Fruit fly (Drosophila melanogaster): Measurements from ENCODE around the gene RpL7A.
A peak's percentile ranks its signal among the peaks of the same experiment; 100 is the strongest.

Gene RpL7A

dm6 chrX:6533101-6533636 is at the start of gene RpL7A:
Gene RpL7A (minus strand): TSS chrX:6533348.
- TF ChIP-seq lola (GFP tag; optimal IDR thresholded peaks at IDR 0.05) (no peak), ey (GFP tag; optimal IDR thresholded peaks at IDR 0.05) (no peak), woc (GFP tag; optimal IDR thresholded peaks at IDR 0.05) (no peak), tai (GFP tag; optimal IDR thresholded peaks at IDR 0.05) (no peak), Mio (GFP tag; optimal IDR thresholded peaks at IDR 0.05) (no peak), h (GFP tag; optimal IDR thresholded peaks at IDR 0.05) (peak; percentile 39), Abd-B (GFP tag; optimal IDR thresholded peaks at IDR 0.05) (no peak), OdsH (GFP tag; optimal IDR thresholded peaks at IDR 0.05) (peak; percentile 55), usp (GFP tag; optimal IDR thresholded peaks at IDR 0.05) (no peak), psq (GFP tag; optimal IDR thresholded peaks at IDR 0.05) (no peak), Rel (GFP tag; optimal IDR thresholded peaks at IDR 0.05) (no peak), Rel (tag; optimal IDR thresholded peaks at IDR 0.05) (peak; percentile 18), br (GFP tag; optimal IDR thresholded peaks at IDR 0.05) (peak; percentile 61), sv (GFP tag; optimal IDR thresholded peaks at IDR 0.05) (no peak), Hr78 (GFP tag; optimal IDR thresholded peaks at IDR 0.05) (no peak), CrebA (GFP tag; optimal IDR thresholded peaks at IDR 0.05; ENCODE audit: borderline replicate concordance) (no peak), foxo (GFP tag; optimal IDR thresholded peaks at IDR 0.05) (peak in 1 of 2 experiments; percentile 44), Sp1 (GFP tag; optimal IDR thresholded peaks at IDR 0.05) (peak; percentile 81), Dif (GFP tag; optimal IDR thresholded peaks at IDR 0.05; ENCODE audit: partially characterized antibody) (no peak), CG9705 (GFP tag; optimal IDR thresholded peaks at IDR 0.05) (peak; percentile 54), Myc (optimal IDR thresholded peaks at IDR 0.05) (peak; percentile 39), HLH106 (tag; optimal IDR thresholded peaks at IDR 0.05) (peak; percentile 51), GATAd (GFP tag; optimal IDR thresholded peaks at IDR 0.05) (no peak), Dfd (GFP tag; optimal IDR thresholded peaks at IDR 0.05) (no peak), N (GFP tag; optimal IDR thresholded peaks at IDR 0.05) (no peak), CG32264 (GFP tag; optimal IDR thresholded peaks at IDR 0.05) (no peak), jim (GFP tag; optimal IDR thresholded peaks at IDR 0.05) (no peak), fru (GFP tag; optimal IDR thresholded peaks at IDR 0.05) (peak; percentile 31), dl (GFP tag; optimal IDR thresholded peaks at IDR 0.05; ENCODE audit: insufficient read depth in 1 of 2, partially characterized antibody in 2 of 2) (no peak), dmrt93B (GFP tag; optimal IDR thresholded peaks at IDR 0.05) (peak; percentile 82), Hr83 (GFP tag; optimal IDR thresholded peaks at IDR 0.05; ENCODE audit: poor library complexity, severe bottlenecking) (peak; percentile 18), dsf (GFP tag; optimal IDR thresholded peaks at IDR 0.05; ENCODE audit: borderline replicate concordance) (no peak), Hnf4 (GFP tag; optimal IDR thresholded peaks at IDR 0.05) (peak; percentile 68), Vsx2 (GFP tag; optimal IDR thresholded peaks at IDR 0.05; ENCODE audit: partially characterized antibody) (no peak), sage (GFP tag; optimal IDR thresholded peaks at IDR 0.05) (peak; percentile 19), rgr (GFP tag; optimal IDR thresholded peaks at IDR 0.05) (peak; percentile 80)

dm6 chrX:6574488-6574887 is 41.3 kb upstream of the RpL7A start:
- TF ChIP-seq Jra (GFP tag; optimal IDR thresholded peaks at IDR 0.05) (no peak), GATAd (GFP tag; optimal IDR thresholded peaks at IDR 0.05) (no peak), dl (GFP tag; optimal IDR thresholded peaks at IDR 0.05; ENCODE audit: insufficient read depth in 1 of 2, partially characterized antibody in 2 of 2) (no peak), dmrt93B (GFP tag; optimal IDR thresholded peaks at IDR 0.05) (peak; percentile 30), dsf (GFP tag; optimal IDR thresholded peaks at IDR 0.05; ENCODE audit: borderline replicate concordance) (no peak), fru (GFP tag; optimal IDR thresholded peaks at IDR 0.05) (peak; percentile 48), psq (GFP tag; optimal IDR thresholded peaks at IDR 0.05) (no peak), br (GFP tag; optimal IDR thresholded peaks at IDR 0.05) (peak; percentile 18), rgr (GFP tag; optimal IDR thresholded peaks at IDR 0.05) (peak; percentile 25), N (GFP tag; optimal IDR thresholded peaks at IDR 0.05) (no peak), Dfd (GFP tag; optimal IDR thresholded peaks at IDR 0.05) (no peak), CrebA (GFP tag; optimal IDR thresholded peaks at IDR 0.05; ENCODE audit: borderline replicate concordance) (no peak), usp (GFP tag; optimal IDR thresholded peaks at IDR 0.05) (no peak), pan (optimal IDR thresholded peaks at IDR 0.05) (no peak), sv (GFP tag; optimal IDR thresholded peaks at IDR 0.05) (no peak), Mio (GFP tag; optimal IDR thresholded peaks at IDR 0.05) (no peak), lola (GFP tag; optimal IDR thresholded peaks at IDR 0.05) (no peak), CG32264 (GFP tag; optimal IDR thresholded peaks at IDR 0.05) (peak; percentile 1), Hr78 (GFP tag; optimal IDR thresholded peaks at IDR 0.05) (no peak), h (GFP tag; optimal IDR thresholded peaks at IDR 0.05) (peak; percentile 47), Sp1 (GFP tag; optimal IDR thresholded peaks at IDR 0.05) (peak; percentile 20), OdsH (GFP tag; optimal IDR thresholded peaks at IDR 0.05) (no peak), HLH106 (tag; optimal IDR thresholded peaks at IDR 0.05) (peak; percentile 57), Abd-B (GFP tag; optimal IDR thresholded peaks at IDR 0.05) (no peak), CG9705 (GFP tag; optimal IDR thresholded peaks at IDR 0.05) (no peak), Hnf4 (GFP tag; optimal IDR thresholded peaks at IDR 0.05) (no peak), Hr83 (GFP tag; optimal IDR thresholded peaks at IDR 0.05; ENCODE audit: poor library complexity, severe bottlenecking) (no peak), ey (GFP tag; optimal IDR thresholded peaks at IDR 0.05) (peak; percentile 48), Dif (GFP tag; optimal IDR thresholded peaks at IDR 0.05; ENCODE audit: partially characterized antibody) (no peak), Rel (GFP tag; optimal IDR thresholded peaks at IDR 0.05) (no peak), Rel (tag; optimal IDR thresholded peaks at IDR 0.05) (no peak), tai (GFP tag; optimal IDR thresholded peaks at IDR 0.05) (no peak), foxo (GFP tag; optimal IDR thresholded peaks at IDR 0.05) (peak in 1 of 2 experiments; percentile 53), Vsx2 (GFP tag; optimal IDR thresholded peaks at IDR 0.05; ENCODE audit: partially characterized antibody) (no peak), Myc (optimal IDR thresholded peaks at IDR 0.05) (no peak), sage (GFP tag; optimal IDR thresholded peaks at IDR 0.05) (no peak), brk (GFP tag; optimal IDR thresholded peaks at IDR 0.05) (no peak), woc (GFP tag; optimal IDR thresholded peaks at IDR 0.05) (no peak), jim (GFP tag; optimal IDR thresholded peaks at IDR 0.05) (no peak)

Measured in whole organism, wandering third instar larva.